Fruit fly (Drosophila melanogaster) Kc167 (cell line): ENCODE results near the gene puc.

Experiments
- h ChIP-seq: fragments of >200 bp; optimal IDR thresholded peaks from 3 replicates; lab custom pipeline; 2018; ENCODE audit warnings: missing external identifiers
- psq ChIP-seq: fragments of >200 bp; optimal IDR thresholded peaks from 2 replicates; lab custom pipeline; 2017; ENCODE audit warnings: missing external identifiers
- ttk ChIP-seq: sonication (Bioruptor generic); optimal IDR thresholded peaks from 2 replicates; lab custom pipeline; 2017; ENCODE audit warnings: missing external identifiers

- TF ChIP-seq psq (no peak), h (lab: Kevin White, UChicago) (no peak), ttk (lab: Kevin White, UChicago) (no peak)
Observed at dm6 chr3R:8108770-8109169, 3.6 kb downstream of the puc start.
